Worm (Caenorhabditis elegans) whole organism, mixed stage, embryonic: Measurements from ENCODE around the gene cki-1.

Experiments
- M03D4.4 ChIP-seq: sonication (generic microtip); optimal IDR thresholded peaks from 2 replicates; lab custom pipeline; 2017; ENCODE audit warnings: mild to moderate bottlenecking, missing genetic modification characterization, missing compliant biosample characterization
- bed-3 ChIP-seq: fragments of 200-800 bp; sonication (Bioruptor generic); optimal IDR thresholded peaks from 3 replicates; lab custom pipeline; 2018; ENCODE audit warnings: mild to moderate bottlenecking, missing genetic modification characterization, moderate library complexity, missing compliant biosample characterization
- blmp-1 ChIP-seq: fragments of 150-350 bp; optimal IDR thresholded peaks from 2 replicates; lab custom pipeline; 2014; ENCODE audit warnings: missing biosample characterization, missing genetic modification characterization
- ceh-39 ChIP-seq: fragments of 150-350 bp; optimal IDR thresholded peaks from 2 replicates; lab custom pipeline; 2014; ENCODE audit warnings: missing biosample characterization, missing genetic modification characterization
- ceh-43 ChIP-seq: fragments of 200-800 bp; sonication (Bioruptor generic); optimal IDR thresholded peaks from 2 replicates; lab custom pipeline; 2018; ENCODE audit warnings: mild to moderate bottlenecking, missing genetic modification characterization, moderate library complexity, missing compliant biosample characterization
- ceh-83 ChIP-seq: fragments of 200-800 bp; sonication (Bioruptor generic); optimal IDR thresholded peaks from 2 replicates; lab custom pipeline; 2018; ENCODE audit warnings: mild to moderate bottlenecking, missing genetic modification characterization, missing compliant biosample characterization
- ces-1 ChIP-seq: fragments of 150-350 bp; optimal IDR thresholded peaks from 2 replicates; lab custom pipeline; 2014; ENCODE audit warnings: missing biosample characterization, missing genetic modification reagents, missing genetic modification characterization
- cnd-1 ChIP-seq: fragments of 200-800 bp; sonication (Bioruptor generic); optimal IDR thresholded peaks from 2 replicates; lab custom pipeline; 2018; ENCODE audit warnings: mild to moderate bottlenecking, missing genetic modification characterization, missing compliant biosample characterization
- drap-1 ChIP-seq: fragments of 200-800 bp; sonication (Bioruptor generic); optimal IDR thresholded peaks from 3 replicates; lab custom pipeline; 2018; ENCODE audit warnings: mild to moderate bottlenecking, missing genetic modification characterization, missing compliant biosample characterization
- elt-1 ChIP-seq: sonication (generic microtip); optimal IDR thresholded peaks from 2 replicates; lab custom pipeline; 2017; ENCODE audit warnings: missing genetic modification characterization, mild to moderate bottlenecking, missing compliant biosample characterization, antibody characterized with exemption, moderate library complexity, borderline replicate concordance; ENCODE audit not compliant: insufficient read depth
- elt-3 ChIP-seq: fragments of 150-350 bp; optimal IDR thresholded peaks from 2 replicates; lab custom pipeline; 2014; ENCODE audit warnings: missing biosample characterization, missing genetic modification characterization
- ham-2 ChIP-seq: fragments of 200-800 bp; sonication (Bioruptor generic); optimal IDR thresholded peaks from 2 replicates; lab custom pipeline; 2018; ENCODE audit warnings: mild to moderate bottlenecking, missing genetic modification characterization, missing compliant biosample characterization
- hlh-1 ChIP-seq: fragments of 150-350 bp; optimal IDR thresholded peaks from 2 replicates; lab custom pipeline; 2014; ENCODE audit warnings: missing biosample characterization, missing genetic modification reagents, missing genetic modification characterization
- lin-13 ChIP-seq: fragments of 150-350 bp; optimal IDR thresholded peaks from 2 replicates; lab custom pipeline; 2014; ENCODE audit warnings: missing biosample characterization, missing genetic modification characterization
- lin-32 ChIP-seq: fragments of 200-800 bp; sonication (Bioruptor generic); optimal IDR thresholded peaks from 2 replicates; lab custom pipeline; 2018; ENCODE audit warnings: mild to moderate bottlenecking, missing genetic modification characterization, missing compliant biosample characterization
- lsy-2 ChIP-seq: fragments of 150-350 bp; optimal IDR thresholded peaks from 2 replicates; lab custom pipeline; 2014; ENCODE audit warnings: missing biosample characterization, missing genetic modification characterization
- mab-5 ChIP-seq: fragments of 150-350 bp; optimal IDR thresholded peaks from 2 replicates; lab custom pipeline; 2014; ENCODE audit warnings: missing biosample characterization, missing genetic modification characterization
- mep-1 ChIP-seq: fragments of 150-350 bp; optimal IDR thresholded peaks from 2 replicates; lab custom pipeline; 2017; ENCODE audit warnings: missing biosample characterization, missing genetic modification reagents, missing genetic modification characterization, inconsistent platforms
- mls-2 ChIP-seq: sonication (generic microtip); optimal IDR thresholded peaks from 2 replicates; lab custom pipeline; 2016; ENCODE audit warnings: mild to moderate bottlenecking, missing genetic modification characterization, moderate library complexity, missing compliant biosample characterization
- nhr-2 ChIP-seq: fragments of 150-350 bp; optimal IDR thresholded peaks from 2 replicates; lab custom pipeline; 2014; ENCODE audit warnings: missing biosample characterization, missing genetic modification characterization
- nhr-237 ChIP-seq: fragments of 150-350 bp; optimal IDR thresholded peaks from 2 replicates; lab custom pipeline; 2014; ENCODE audit warnings: missing biosample characterization, missing genetic modification characterization
- nhr-28 ChIP-seq: fragments of 150-350 bp; optimal IDR thresholded peaks from 2 replicates; lab custom pipeline; 2014; ENCODE audit warnings: missing biosample characterization, missing genetic modification characterization
- nhr-76 ChIP-seq: sonication (generic microtip); optimal IDR thresholded peaks from 2 replicates; lab custom pipeline; 2017; ENCODE audit warnings: missing biosample characterization, missing genetic modification characterization
- pha-4 ChIP-seq: fragments of 150-350 bp; optimal IDR thresholded peaks from 2 replicates; lab custom pipeline; 2018; ENCODE audit warnings: missing biosample characterization, missing genetic modification reagents, missing genetic modification characterization
- sem-2 ChIP-seq: fragments of 200-800 bp; sonication (Bioruptor generic); optimal IDR thresholded peaks from 2 replicates; lab custom pipeline; 2018; ENCODE audit warnings: mild to moderate bottlenecking, missing genetic modification characterization, missing compliant biosample characterization
- snpc-4 ChIP-seq: fragments of 150-350 bp; optimal IDR thresholded peaks from 2 replicates; lab custom pipeline; 2014; ENCODE audit warnings: missing biosample characterization, missing genetic modification characterization
- sptf-1 ChIP-seq: sonication (generic microtip); optimal IDR thresholded peaks from 2 replicates; lab custom pipeline; 2017; ENCODE audit warnings: mild to moderate bottlenecking, missing genetic modification characterization, moderate library complexity, missing compliant biosample characterization
- tbx-8 ChIP-seq: fragments of 200-800 bp; sonication (Bioruptor generic); optimal IDR thresholded peaks from 2 replicates; lab custom pipeline; 2018; ENCODE audit warnings: mild to moderate bottlenecking, missing genetic modification characterization, moderate library complexity, missing compliant biosample characterization
- unc-120 ChIP-seq: sonication (generic microtip); optimal IDR thresholded peaks from 2 replicates; lab custom pipeline; 2017; ENCODE audit warnings: missing genetic modification characterization, missing compliant biosample characterization; ENCODE audit not compliant: poor library complexity, severe bottlenecking
- unc-39 ChIP-seq: fragments of 150-350 bp; optimal IDR thresholded peaks from 2 replicates; lab custom pipeline; 2014; ENCODE audit warnings: missing biosample characterization, missing genetic modification characterization
- unc-62 ChIP-seq: fragments of 150-350 bp; optimal IDR thresholded peaks from 2 replicates; lab custom pipeline; 2014; ENCODE audit warnings: missing biosample characterization, missing genetic modification reagents, missing genetic modification characterization
- zip-8 ChIP-seq: fragments of 150-350 bp; optimal IDR thresholded peaks from 2 replicates; lab custom pipeline; 2014; ENCODE audit warnings: missing biosample characterization, missing genetic modification characterization
- ztf-11 ChIP-seq: fragments of 150-350 bp; optimal IDR thresholded peaks from 2 replicates; lab custom pipeline; 2014; ENCODE audit warnings: missing biosample characterization, missing genetic modification characterization

cki-1 gene

DNA sequence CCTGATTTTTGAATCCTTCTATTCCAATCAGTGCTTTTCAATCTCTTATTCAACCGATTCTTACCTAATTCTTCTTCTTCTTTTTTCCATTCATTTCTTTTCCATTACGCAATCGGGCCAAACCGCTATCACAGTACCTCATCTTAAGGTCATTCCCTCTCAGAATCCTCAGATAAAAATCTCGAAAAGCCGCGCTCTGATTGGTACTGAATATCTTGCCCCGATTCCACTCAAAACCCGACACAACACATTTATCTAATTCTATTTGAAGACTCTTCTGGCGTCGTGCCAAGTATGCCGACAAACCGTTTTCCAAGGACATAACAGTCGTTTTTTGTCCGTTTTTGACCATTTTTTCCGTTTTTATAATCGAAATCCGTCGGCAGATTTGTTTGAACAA, 9.1 kb upstream of the cki-1 start:
- TF ChIP-seq elt-1 (tag; lab: Kevin White, UChicago) (peak; percentile 97), ztf-11 (tag; lab: Kevin White, UChicago) (no peak), mab-5 (tag; lab: Kevin White, UChicago) (no peak), cnd-1 (tag; lab: Kevin White, UChicago) (no peak), lin-32 (no peak), zip-8 (peak; percentile 36), snpc-4 (tag; lab: Kevin White, UChicago) (no peak), ceh-83 (GFP tag; lab: Kevin White, UChicago) (no peak)
- TF ChIP-seq, all 35 proteins: peak for 2

DNA sequence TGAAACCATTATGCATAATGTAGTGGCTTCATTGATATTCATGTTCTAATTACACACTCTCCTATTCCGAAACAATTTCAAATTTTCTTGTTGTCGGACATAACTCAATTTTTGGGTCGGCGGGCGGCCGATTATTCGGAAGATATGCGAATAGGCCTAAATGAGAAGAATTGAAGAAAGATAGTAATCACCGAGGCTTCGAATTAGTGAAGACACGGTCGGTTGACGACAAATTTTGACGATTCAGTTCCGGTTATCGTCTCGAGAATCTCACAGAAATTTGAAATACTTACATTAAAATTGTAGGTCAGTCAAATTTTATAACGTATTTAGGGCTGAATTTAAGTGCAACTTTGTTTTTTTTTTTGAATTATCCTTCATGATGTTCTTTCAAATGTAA, 7.9 kb upstream of the cki-1 start:
- TF ChIP-seq elt-1 (tag; lab: Kevin White, UChicago) = peak; percentile 62
- TF ChIP-seq lin-13 = no peak
- peak; percentile 86 for TF ChIP-seq ces-1

DNA sequence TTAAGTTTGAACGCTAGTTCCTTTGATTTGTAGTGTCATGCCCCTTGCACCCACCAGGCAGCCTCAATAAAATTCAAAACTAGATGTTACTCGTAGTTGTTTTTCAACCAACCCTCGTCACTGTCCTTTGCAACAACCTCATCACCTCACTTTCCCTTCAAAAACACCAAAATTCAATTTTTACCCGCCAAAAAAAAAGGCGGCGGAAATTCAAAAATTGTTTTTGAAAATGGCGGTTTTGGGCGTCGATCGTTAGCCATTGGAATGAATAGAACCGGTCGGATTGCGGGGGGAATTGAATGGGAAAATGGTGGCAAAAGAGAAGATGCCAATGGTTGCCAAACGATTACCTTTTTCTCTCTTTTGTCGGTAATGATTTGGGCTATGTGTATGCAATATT, 5.0 kb upstream of the cki-1 start:
- TF ChIP-seq zip-8 = no peak

DNA sequence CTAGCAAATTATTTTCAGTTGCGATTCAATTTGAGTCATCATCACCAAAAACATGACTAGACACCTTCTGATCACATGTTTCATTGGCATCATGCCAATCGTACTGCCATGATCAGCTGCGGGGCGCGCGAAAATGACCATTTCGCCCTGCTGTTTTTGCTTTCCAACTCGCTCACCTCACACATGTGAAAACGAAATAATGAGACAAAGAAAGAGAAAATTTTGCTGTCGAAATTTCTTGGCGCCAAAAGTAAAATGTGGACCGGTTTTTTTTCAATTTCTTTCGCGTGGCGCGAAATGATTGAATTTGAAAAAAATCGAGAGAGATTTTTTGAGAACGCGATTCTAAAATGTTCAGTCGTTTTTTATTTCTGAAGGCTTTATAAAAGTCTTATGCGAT, 4.2 kb upstream of the cki-1 start:
- TF ChIP-seq ceh-43 (GFP tag; lab: Kevin White, UChicago) = no peak
- no peak for TF ChIP-seq mab-5 (tag; lab: Kevin White, UChicago)
- no peak for TF ChIP-seq tbx-8
- TF ChIP-seq lin-13 = no peak
- TF ChIP-seq pha-4 (tag; lab: Kevin White, UChicago) = no peak
- no peak for TF ChIP-seq zip-8
- no peak for TF ChIP-seq cnd-1 (tag; lab: Kevin White, UChicago)
- no peak for TF ChIP-seq M03D4.4 (tag; lab: Kevin White, UChicago)
- TF ChIP-seq snpc-4 (tag; lab: Kevin White, UChicago) = no peak
- no peak for TF ChIP-seq nhr-28
- no peak for TF ChIP-seq mls-2
- no peak for TF ChIP-seq nhr-2 (tag; lab: Kevin White, UChicago)
- no peak for TF ChIP-seq hlh-1 (tag; lab: Kevin White, UChicago)
- TF ChIP-seq, all 35 proteins: peak for 0

DNA sequence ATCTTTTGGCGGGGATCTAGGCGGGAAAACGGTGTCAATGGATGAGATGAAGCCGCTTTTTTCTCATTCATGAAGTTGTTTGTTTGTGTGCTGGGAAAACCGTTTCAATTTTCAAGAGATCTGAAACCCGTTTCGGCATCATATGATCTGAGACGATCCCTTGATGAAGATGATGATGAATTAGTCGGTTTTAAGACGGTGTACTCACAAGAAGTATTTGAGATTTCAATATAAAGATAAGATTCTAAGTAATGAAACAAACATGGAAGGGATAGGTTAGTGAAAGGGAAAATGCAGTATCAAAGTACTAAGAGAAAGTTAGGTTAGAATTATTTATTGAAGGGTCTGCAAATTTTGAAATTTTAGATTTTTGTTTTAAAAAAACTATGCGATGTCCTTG, 2.9 kb upstream of the cki-1 start:
- TF ChIP-seq ham-2 (no peak), ces-1 (no peak), lin-32 (no peak)

DNA sequence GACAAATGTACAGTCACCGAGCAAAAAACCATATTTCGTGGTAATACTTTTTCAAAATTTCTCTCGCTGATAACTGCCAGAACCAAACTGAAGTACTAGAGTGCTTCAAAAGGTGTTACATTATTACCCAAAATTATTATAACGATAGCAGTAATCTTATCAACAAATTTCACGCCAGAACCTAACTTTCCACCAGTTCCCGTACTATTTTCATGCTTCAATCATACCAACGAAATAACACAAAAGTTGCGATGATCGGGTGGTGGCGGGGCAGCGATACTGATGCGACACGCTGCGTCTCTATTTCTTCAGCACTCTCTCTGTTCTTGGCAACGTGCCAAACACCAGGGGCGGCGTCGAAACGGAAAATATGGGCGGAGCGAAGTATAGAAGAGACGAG, 2.1 kb upstream of the cki-1 start:
- TF ChIP-seq snpc-4 (tag; lab: Kevin White, UChicago) (no peak), unc-120 (tag; lab: Kevin White, UChicago) (peak; percentile 20)

DNA sequence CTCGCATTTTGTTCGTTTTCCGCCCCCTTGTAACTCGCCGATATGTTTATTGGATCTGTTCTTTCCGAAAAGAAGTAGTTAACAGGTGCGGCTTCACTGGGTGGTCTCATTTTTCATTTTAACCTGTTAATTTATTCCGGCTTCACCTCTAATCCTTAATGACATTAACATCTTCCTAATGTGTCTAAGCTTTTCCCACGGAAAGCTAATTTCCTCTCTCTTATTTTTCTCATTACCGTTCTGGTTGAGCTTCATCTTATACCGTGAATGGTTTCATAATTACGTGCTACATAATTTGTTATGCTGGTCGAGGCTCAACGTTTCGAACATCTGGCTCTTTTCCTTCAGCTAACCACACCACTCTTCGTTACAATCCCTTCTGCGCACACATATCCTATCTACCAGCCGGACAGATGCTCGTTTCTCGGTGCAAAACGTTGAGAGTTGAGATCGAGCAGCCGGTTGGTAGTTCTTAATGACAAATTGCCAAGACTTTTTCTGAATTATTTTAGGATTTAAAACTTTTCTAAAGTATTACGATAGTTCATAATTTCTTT, 1.6 kb upstream of the cki-1 start:
- TF ChIP-seq lin-13 (no peak), mls-2 (peak; percentile 68), sptf-1 (no peak), elt-1 (tag; lab: Kevin White, UChicago) (no peak), nhr-28 (no peak), unc-62 (GFP tag; lab: Kevin White, UChicago) (no peak), elt-3 (tag; lab: Kevin White, UChicago) (no peak), drap-1 (GFP tag; lab: Kevin White, UChicago) (no peak), hlh-1 (tag; lab: Kevin White, UChicago) (peak; percentile 66), sem-2 (GFP tag; lab: Kevin White, UChicago) (no peak), mep-1 (tag; lab: Kevin White, UChicago) (no peak), ceh-83 (GFP tag; lab: Kevin White, UChicago) (no peak), ztf-11 (tag; lab: Kevin White, UChicago) (peak; percentile 62), nhr-76 (tag; lab: Kevin White, UChicago) (no peak), ceh-43 (GFP tag; lab: Kevin White, UChicago) (peak; percentile 6), nhr-237 (tag; lab: Kevin White, UChicago) (no peak), ceh-39 (no peak), lsy-2 (tag; lab: Kevin White, UChicago) (no peak), pha-4 (tag; lab: Kevin White, UChicago) (no peak), bed-3 (no peak), M03D4.4 (tag; lab: Kevin White, UChicago) (no peak), snpc-4 (tag; lab: Kevin White, UChicago) (no peak), cnd-1 (tag; lab: Kevin White, UChicago) (peak; percentile 64), lin-32 (peak; percentile 81), blmp-1 (tag; lab: Kevin White, UChicago) (no peak), unc-39 (tag; lab: Kevin White, UChicago) (no peak), zip-8 (no peak), nhr-2 (tag; lab: Kevin White, UChicago) (no peak), ces-1 (peak; percentile 90), unc-120 (tag; lab: Kevin White, UChicago) (no peak)
